Worm (Caenorhabditis elegans) whole organism, midembryonic: ENCODE results near the gene chl-1.
"Not testable (repeated sequence)": the region's sequence is repeated elsewhere in the genome, so short reads cannot be mapped to it uniquely, and the experiment has no call there.

ENCODE experiments used
- T22C8.4 ChIP-seq: fragments of 200-800 bp; sonication (Bioruptor generic); IDR thresholded peaks from 2 replicates; pipeline ENCODE4 v1.3.6; 2022; ENCODE audit warnings: missing genetic modification characterization, missing compliant biosample characterization
- cog-1 ChIP-seq: sonication (generic microtip); optimal IDR thresholded peaks from 2 replicates; lab custom pipeline; 2016; ENCODE audit warnings: missing genetic modification characterization, missing compliant biosample characterization
- flt-1 ChIP-seq: fragments of 200-800 bp; sonication (Bioruptor generic); IDR thresholded peaks from 2 replicates; pipeline ENCODE4 v1.3.6; 2022; ENCODE audit warnings: missing genetic modification characterization, missing compliant biosample characterization
- klf-2 ChIP-seq: fragments of 200-800 bp; sonication (Bioruptor generic); conservative IDR thresholded peaks from 2 replicates; pipeline ENCODE4 v1.3.6; 2022; ENCODE audit warnings: missing genetic modification reagents, missing genetic modification characterization, missing compliant biosample characterization
- med-1 ChIP-seq: sonication (generic microtip); optimal IDR thresholded peaks from 2 replicates; lab custom pipeline; 2017; ENCODE audit warnings: missing genetic modification characterization, mild to moderate bottlenecking, missing compliant biosample characterization, antibody characterized with exemption, missing genetic modification reagents; ENCODE audit not compliant: insufficient read depth
- ref-1 ChIP-seq: fragments of 200-800 bp; sonication (Bioruptor generic); conservative IDR thresholded peaks from 2 replicates; pipeline ENCODE4 v1.3.6; 2022; ENCODE audit warnings: missing genetic modification reagents, missing genetic modification characterization, missing compliant biosample characterization
- tab-1 ChIP-seq: fragments of 200-800 bp; sonication (Bioruptor generic); IDR thresholded peaks from 2 replicates; pipeline ENCODE4 v1.3.6; 2022; ENCODE audit warnings: missing genetic modification characterization, missing compliant biosample characterization
- ztf-23 ChIP-seq: fragments of 200-800 bp; sonication (Bioruptor generic); IDR thresholded peaks from 2 replicates; pipeline ENCODE4 v1.3.6; 2022; ENCODE audit warnings: missing genetic modification reagents, missing genetic modification characterization, missing compliant biosample characterization
- ztf-29 ChIP-seq: fragments of 200-800 bp; sonication (Bioruptor generic); IDR thresholded peaks from 2 replicates; pipeline ENCODE4 v1.3.6; 2022; ENCODE audit warnings: missing genetic modification reagents, missing genetic modification characterization, missing compliant biosample characterization

chl-1 gene

ce11 chrIII:10404918-10405317 is at the start of gene chl-1, which contains the start of gene M03C11.3:
TSS of gene chl-1 (minus strand) at chrIII:10405240.
TSS of gene M03C11.3 (plus strand) at chrIII:10405070.
- no peak for TF ChIP-seq ztf-29 (GFP tag; lab: Robert Waterston, UW)
- no peak for TF ChIP-seq tab-1
- no peak for TF ChIP-seq flt-1 (GFP tag; lab: Robert Waterston, UW)
- TF ChIP-seq T22C8.4 (GFP tag; lab: Robert Waterston, UW) = no peak
- no peak for TF ChIP-seq ztf-23
- TF ChIP-seq med-1 (GFP tag; lab: Kevin White, UChicago) = no peak
- TF ChIP-seq cog-1 (tag; lab: Kevin White, UChicago) = no peak
- no peak for TF ChIP-seq ref-1 (GFP tag; lab: Robert Waterston, UW)
- no peak for TF ChIP-seq klf-2 (GFP tag; lab: Robert Waterston, UW)

ce11 chrIII:10451012-10451411 is 46.0 kb upstream of the chl-1 start, which contains the start of gene H04D03.4:
TSS of gene H04D03.4 (minus strand) at chrIII:10451112.
- TF ChIP-seq ztf-23 (no peak), flt-1 (GFP tag; lab: Robert Waterston, UW) (no peak), med-1 (GFP tag; lab: Kevin White, UChicago) (no peak), ztf-29 (GFP tag; lab: Robert Waterston, UW) (no peak), klf-2 (GFP tag; lab: Robert Waterston, UW) (no peak), ref-1 (GFP tag; lab: Robert Waterston, UW) (no peak), tab-1 (no peak), cog-1 (tag; lab: Kevin White, UChicago) (no peak), T22C8.4 (GFP tag; lab: Robert Waterston, UW) (no peak)

DNA sequence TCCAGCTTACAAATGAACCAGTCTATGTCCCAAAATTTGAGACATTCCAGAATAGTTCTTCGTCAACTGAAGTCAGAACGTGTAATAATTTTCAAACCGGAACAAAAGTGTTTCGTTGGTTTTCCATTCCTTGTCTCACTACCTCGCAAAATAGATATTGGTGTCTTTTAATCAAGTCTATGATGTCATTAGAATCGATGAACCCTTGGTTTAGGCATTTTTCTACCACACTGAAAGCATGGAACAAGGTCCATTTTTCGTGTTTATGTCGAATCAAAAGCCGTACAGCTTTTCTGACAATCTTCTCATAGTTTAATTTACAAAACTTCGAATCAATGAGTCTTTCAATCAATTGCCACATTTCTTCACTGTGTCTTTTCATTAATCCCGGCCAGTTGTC is 41.7 kb upstream of the chl-1 start, which contains the start of gene H04D03.7:
Gene H04D03.7 (minus strand): TSS at position 101 of the 400 bp plus-strand sequence.
- no peak for TF ChIP-seq cog-1 (tag; lab: Kevin White, UChicago)
- no peak for TF ChIP-seq flt-1 (GFP tag; lab: Robert Waterston, UW)
- no peak for TF ChIP-seq ref-1 (GFP tag; lab: Robert Waterston, UW)
- TF ChIP-seq tab-1 = no peak
- no peak for TF ChIP-seq ztf-23
- no peak for TF ChIP-seq klf-2 (GFP tag; lab: Robert Waterston, UW)
- TF ChIP-seq med-1 (GFP tag; lab: Kevin White, UChicago) = no peak
- no peak for TF ChIP-seq T22C8.4 (GFP tag; lab: Robert Waterston, UW)
- no peak for TF ChIP-seq ztf-29 (GFP tag; lab: Robert Waterston, UW)

ce11 chrIII:10442355-10443140 is 37.5 kb upstream of the chl-1 start, which contains the start of the genes H04D03.2 and ecps-2:
TSS of gene H04D03.2 (minus strand) at chrIII:10442405.
TSS of gene ecps-2 (plus strand) at chrIII:10443090.
- TF ChIP-seq med-1 (GFP tag; lab: Kevin White, UChicago) (no peak), T22C8.4 (GFP tag; lab: Robert Waterston, UW) (no peak), tab-1 (no peak), cog-1 (tag; lab: Kevin White, UChicago) (no peak), ref-1 (GFP tag; lab: Robert Waterston, UW) (no peak), flt-1 (GFP tag; lab: Robert Waterston, UW) (no peak), ztf-23 (no peak)

ce11 chrIII:10438780-10439179 is 33.7 kb upstream of the chl-1 start, which contains the start of gene H04D03.6:
TSS of gene H04D03.6 (minus strand) at chrIII:10438880.
- not testable (repeated sequence) for TF ChIP-seq ztf-23; flt-1 (GFP tag; lab: Robert Waterston, UW); T22C8.4 (GFP tag; lab: Robert Waterston, UW)

DNA sequence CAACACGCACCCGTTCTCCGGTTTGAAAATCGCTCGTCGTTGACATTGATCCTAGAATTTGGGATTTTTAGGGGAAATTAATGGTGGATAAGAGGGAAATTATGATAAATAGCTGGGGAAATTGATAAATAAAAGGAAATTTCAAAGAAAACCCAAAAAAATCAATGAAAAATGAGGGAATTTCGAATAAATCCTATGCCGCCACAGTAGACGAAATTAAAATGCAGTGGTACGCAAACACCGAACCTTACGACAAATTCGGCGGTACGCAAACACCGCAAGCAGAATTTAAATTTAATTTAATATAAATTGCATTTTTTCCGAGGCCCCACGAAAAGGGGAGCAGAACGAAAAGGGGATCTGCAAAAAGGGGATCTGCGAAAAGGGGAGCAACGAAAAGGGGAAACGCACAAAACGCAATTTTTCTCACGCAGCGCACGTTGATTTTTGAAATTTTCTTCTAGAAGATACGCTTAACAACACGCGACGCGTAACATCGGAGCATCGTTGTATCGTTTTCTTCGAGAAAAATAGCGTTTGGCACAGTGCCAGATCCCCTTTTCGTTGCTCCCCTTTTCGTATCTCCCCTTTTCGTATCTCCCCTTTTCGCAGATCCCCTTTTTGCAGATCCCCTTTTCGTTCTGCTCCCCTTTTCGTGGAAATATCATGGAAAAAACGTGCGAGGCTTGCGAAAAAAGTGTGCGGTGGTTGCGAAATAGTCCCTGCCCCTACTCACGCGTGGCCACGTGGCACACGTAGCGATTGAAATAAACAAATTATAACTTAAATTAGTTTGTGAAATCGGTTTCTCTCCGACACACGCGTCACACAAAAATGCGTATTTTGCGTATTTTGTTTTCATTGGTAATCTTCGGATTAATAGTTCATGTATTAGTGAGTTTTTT is 31.1 kb upstream of the chl-1 start, which contains the start of the genes smrd-1 and enu-3.1:
Gene smrd-1 (minus strand): TSS at position 51 of the 905 bp plus-strand sequence.
Gene enu-3.1 (plus strand): TSS at position 339 of the 905 bp plus-strand sequence.
- peak; percentile 84 for TF ChIP-seq ztf-23
- 0 out of 2 replicates have a peak, but pooled peaks have one; percentile 33 for TF ChIP-seq klf-2 (GFP tag; lab: Robert Waterston, UW)
- TF ChIP-seq flt-1 (GFP tag; lab: Robert Waterston, UW) = peak; percentile 72
- TF ChIP-seq ztf-29 (GFP tag; lab: Robert Waterston, UW) = peak; percentile 34; the same call in 1 of the 2 replicates

- TF ChIP-seq ztf-29 (GFP tag; lab: Robert Waterston, UW) (no peak), flt-1 (GFP tag; lab: Robert Waterston, UW) (peak; percentile 83), cog-1 (tag; lab: Kevin White, UChicago) (peak; percentile 52), ztf-23 (peak; percentile 71; the same call in 1 of the 2 replicates), med-1 (GFP tag; lab: Kevin White, UChicago) (no peak), klf-2 (GFP tag; lab: Robert Waterston, UW) (no peak; the same call in 1 of the 2 replicates), T22C8.4 (GFP tag; lab: Robert Waterston, UW) (peak; percentile 51; the same call in 1 of the 2 replicates), ref-1 (GFP tag; lab: Robert Waterston, UW) (peak; percentile 59; the same call in 1 of the 2 replicates), tab-1 (peak; percentile 79)
Measured at ce11 chrIII:10432104-10432503, 27.1 kb upstream of the chl-1 start.

ce11 chrIII:10427882-10428281 is 22.8 kb upstream of the chl-1 start, which contains the start of gene prp-3:
TSS of gene prp-3 (minus strand) at chrIII:10427982.
- no peak for TF ChIP-seq klf-2 (GFP tag; lab: Robert Waterston, UW)
- no peak for TF ChIP-seq T22C8.4 (GFP tag; lab: Robert Waterston, UW)
- no peak for TF ChIP-seq ztf-23
- TF ChIP-seq tab-1 = no peak
- TF ChIP-seq med-1 (GFP tag; lab: Kevin White, UChicago) = no peak
- no peak for TF ChIP-seq ref-1 (GFP tag; lab: Robert Waterston, UW)
- no peak for TF ChIP-seq flt-1 (GFP tag; lab: Robert Waterston, UW)
- no peak for TF ChIP-seq ztf-29 (GFP tag; lab: Robert Waterston, UW)
- TF ChIP-seq cog-1 (tag; lab: Kevin White, UChicago) = no peak
